Fruit fly (Drosophila melanogaster) whole organism, prepupa: ENCODE data around the gene Nuf2.
A peak's percentile ranks its signal among the peaks of the same experiment; 100 is the strongest.

Experiments used
- Blimp-1 ChIP-seq: fragments of 200-800 bp; sonication (Bioruptor generic); optimal IDR thresholded peaks from 3 replicates; lab custom pipeline; 2017; ENCODE audit warnings: missing biosample characterization, missing genetic modification characterization, mild to moderate bottlenecking, moderate library complexity, missing genetic modification reagents
- CG11762 ChIP-seq: fragments of 200-800 bp; sonication (Bioruptor generic); optimal IDR thresholded peaks from 3 replicates; lab custom pipeline; 2016; ENCODE audit warnings: missing biosample characterization, missing genetic modification characterization; ENCODE audit not compliant: insufficient read depth
- CG11902 ChIP-seq: fragments of 200-800 bp; sonication (Bioruptor generic); optimal IDR thresholded peaks from 3 replicates; lab custom pipeline; 2016; ENCODE audit warnings: missing biosample characterization, missing genetic modification characterization
- CG15336 ChIP-seq: fragments of 200-800 bp; sonication (Bioruptor generic); IDR thresholded peaks from 2 replicates; pipeline ENCODE4 v1.3.6; 2022; ENCODE audit warnings: missing biosample characterization, missing genetic modification characterization
- CG1621 ChIP-seq: fragments of 200-800 bp; sonication (Bioruptor generic); optimal IDR thresholded peaks from 3 replicates; lab custom pipeline; 2018; ENCODE audit warnings: missing biosample characterization, mild to moderate bottlenecking, missing genetic modification characterization
- CG3032 ChIP-seq: fragments of 200-800 bp; optimal IDR thresholded peaks from 2 replicates; lab custom pipeline; 2019; ENCODE audit warnings: missing biosample characterization, mild to moderate bottlenecking, missing genetic modification characterization, moderate library complexity
- CG31627 ChIP-seq: fragments of 200-800 bp; sonication (Bioruptor generic); optimal IDR thresholded peaks from 3 replicates; lab custom pipeline; 2016; ENCODE audit warnings: missing biosample characterization, missing genetic modification characterization
- CG3919 ChIP-seq: fragments of 200-800 bp; sonication (Bioruptor generic); optimal IDR thresholded peaks from 3 replicates; lab custom pipeline; 2016; ENCODE audit warnings: missing biosample characterization, missing genetic modification characterization
- CG6163 ChIP-seq: fragments of 200-800 bp; sonication (Bioruptor generic); IDR thresholded peaks from 3 replicates; pipeline ENCODE4 v1.3.6; 2022; ENCODE audit warnings: missing biosample characterization, missing genetic modification characterization
- CG6808 ChIP-seq: fragments of 200-800 bp; sonication (Bioruptor generic); optimal IDR thresholded peaks from 3 replicates; lab custom pipeline; 2017; ENCODE audit warnings: missing biosample characterization, missing genetic modification characterization, mild to moderate bottlenecking, moderate library complexity, missing genetic modification reagents
- CG6854 ChIP-seq: fragments of 200-800 bp; sonication (Bioruptor generic); optimal IDR thresholded peaks from 2 replicates; lab custom pipeline; 2017; ENCODE audit warnings: missing biosample characterization, mild to moderate bottlenecking, missing genetic modification characterization
- CG7368 ChIP-seq: fragments of 200-800 bp; sonication (Bioruptor generic); optimal IDR thresholded peaks from 3 replicates; lab custom pipeline; 2016; ENCODE audit warnings: missing biosample characterization, missing genetic modification characterization
- CG8119 ChIP-seq: fragments of 200-800 bp; sonication (Bioruptor generic); IDR thresholded peaks from 3 replicates; pipeline ENCODE4 v1.3.6; 2022; ENCODE audit warnings: missing biosample characterization, missing genetic modification characterization
- CG8319 ChIP-seq: fragments of 200-800 bp; sonication (Bioruptor generic); optimal IDR thresholded peaks from 3 replicates; lab custom pipeline; 2016; ENCODE audit warnings: missing biosample characterization, missing genetic modification characterization
- Eip75B ChIP-seq: fragments of 200-800 bp; sonication (Bioruptor generic); optimal IDR thresholded peaks from 3 replicates; lab custom pipeline; 2016; ENCODE audit warnings: missing biosample characterization, missing genetic modification characterization
- Eip78C ChIP-seq: fragments of 200-800 bp; sonication (Bioruptor generic); peaks from one replicate; lab custom pipeline; 2016; ENCODE audit warnings: missing biosample characterization, missing genetic modification characterization
- Eip93F ChIP-seq: fragments of 200-800 bp; sonication (Bioruptor generic); optimal IDR thresholded peaks from 2 replicates; lab custom pipeline; 2016; ENCODE audit warnings: missing biosample characterization, mild to moderate bottlenecking, missing genetic modification characterization
- Ets21C ChIP-seq: fragments of 200-800 bp; sonication (Bioruptor generic); optimal IDR thresholded peaks from 3 replicates; lab custom pipeline; 2016; ENCODE audit warnings: missing biosample characterization, missing genetic modification characterization
- Ets96B ChIP-seq: fragments of 200-800 bp; optimal IDR thresholded peaks from 2 replicates; lab custom pipeline; 2019; ENCODE audit warnings: missing biosample characterization, mild to moderate bottlenecking, missing genetic modification characterization, moderate library complexity
- Hr38 ChIP-seq: sonication (Bioruptor generic); optimal IDR thresholded peaks from 2 replicates; lab custom pipeline; 2016; ENCODE audit warnings: missing biosample characterization, missing genetic modification characterization
- Met ChIP-seq: fragments of 200-800 bp; sonication (Bioruptor generic); optimal IDR thresholded peaks from 3 replicates; lab custom pipeline; 2016; ENCODE audit warnings: missing biosample characterization, missing genetic modification characterization
- OdsH ChIP-seq: fragments of 200-800 bp; sonication (Bioruptor generic); optimal IDR thresholded peaks from 3 replicates; lab custom pipeline; 2016; ENCODE audit warnings: missing biosample characterization, missing genetic modification characterization
- Sox102F ChIP-seq: fragments of 200-800 bp; sonication (Bioruptor generic); optimal IDR thresholded peaks from 2 replicates; lab custom pipeline; 2016; ENCODE audit warnings: missing biosample characterization, mild to moderate bottlenecking, missing genetic modification characterization
- Sox14 ChIP-seq: fragments of 200-800 bp; sonication (Bioruptor generic); optimal IDR thresholded peaks from 3 replicates; lab custom pipeline; 2016; ENCODE audit warnings: missing biosample characterization, missing genetic modification characterization
- cyc ChIP-seq: fragments of 200-800 bp; sonication (Bioruptor generic); optimal IDR thresholded peaks from 3 replicates; lab custom pipeline; 2016; ENCODE audit warnings: missing biosample characterization, missing genetic modification characterization
- dac ChIP-seq: fragments of 200-800 bp; sonication (Bioruptor generic); optimal IDR thresholded peaks from 2 replicates; lab custom pipeline; 2017; ENCODE audit warnings: missing biosample characterization, mild to moderate bottlenecking, missing genetic modification characterization
- esn ChIP-seq: fragments of 200-800 bp; sonication (Bioruptor generic); optimal IDR thresholded peaks from 2 replicates; lab custom pipeline; 2016; ENCODE audit warnings: missing biosample characterization, mild to moderate bottlenecking, missing genetic modification characterization, moderate library complexity
- fd85E ChIP-seq: fragments of 200-800 bp; sonication (Bioruptor generic); optimal IDR thresholded peaks from 3 replicates; lab custom pipeline; 2016; ENCODE audit warnings: missing biosample characterization, missing genetic modification characterization
- fkh ChIP-seq: fragments of 200-800 bp; sonication (Bioruptor generic); optimal IDR thresholded peaks from 3 replicates; lab custom pipeline; 2017; ENCODE audit warnings: missing biosample characterization, mild to moderate bottlenecking, missing genetic modification characterization, moderate library complexity
- lz ChIP-seq: fragments of 200-800 bp; sonication (Bioruptor generic); optimal IDR thresholded peaks from 3 replicates; lab custom pipeline; 2016; ENCODE audit warnings: missing biosample characterization, missing genetic modification characterization
- salr ChIP-seq, 2 experiments: fragments of 200-800 bp; sonication (Bioruptor generic); optimal IDR thresholded peaks; 3 replicates each; lab custom pipeline; 2016 to 2018; ENCODE audit warnings: missing biosample characterization in 2 of 2, missing genetic modification characterization in 2 of 2, mild to moderate bottlenecking in 1 of 2
- spab ChIP-seq: fragments of 200-800 bp; sonication (Bioruptor generic); optimal IDR thresholded peaks from 2 replicates; lab custom pipeline; 2017; ENCODE audit warnings: missing biosample characterization, mild to moderate bottlenecking, missing genetic modification characterization, missing genetic modification reagents
- topi ChIP-seq: fragments of 200-800 bp; sonication (Bioruptor generic); optimal IDR thresholded peaks from 3 replicates; lab custom pipeline; 2016; ENCODE audit warnings: missing biosample characterization, missing genetic modification characterization
- vri ChIP-seq: fragments of 200-800 bp; sonication (Bioruptor generic); optimal IDR thresholded peaks from 3 replicates; lab custom pipeline; 2016; ENCODE audit warnings: missing biosample characterization, mild to moderate bottlenecking, missing genetic modification characterization

The Nuf2 gene

dm6 chr2L:7063721-7064179 lies 1.9 kb downstream of the Nuf2 start, which contains the start of gene Sem1:
Sem1 (plus strand) TSS chr2L:7063986.
- no peak for TF ChIP-seq Ets21C (GFP tag; lab: Kevin White, UChicago)
- TF ChIP-seq topi, result peak; percentile 24
- TF ChIP-seq Met (GFP tag; lab: Kevin White, UChicago), result no peak
- TF ChIP-seq CG6808 (GFP tag; lab: Kevin White, UChicago), result peak; percentile 85
- no peak for TF ChIP-seq CG8319 (GFP tag; lab: Kevin White, UChicago)
- TF ChIP-seq esn (GFP tag; lab: Kevin White, UChicago), result peak; percentile 12

dm6 chr2L:7060751-7061150 lies 4.9 kb downstream of the Nuf2 start, which contains the start of gene Mst27D:
Mst27D (minus strand) TSS chr2L:7060851.
- no peak for TF ChIP-seq CG11902 (GFP tag; lab: Kevin White, UChicago)
- TF ChIP-seq Eip93F (GFP tag; lab: Kevin White, UChicago), result no peak
- TF ChIP-seq CG31627 (GFP tag; lab: Kevin White, UChicago), result no peak
- no peak for TF ChIP-seq CG1621 (tag; lab: Kevin White, UChicago)
- no peak for TF ChIP-seq dac (GFP tag; lab: Kevin White, UChicago)
- no peak for TF ChIP-seq CG11762 (GFP tag; lab: Kevin White, UChicago)
- TF ChIP-seq topi, result no peak
- no peak for TF ChIP-seq OdsH (GFP tag; lab: Kevin White, UChicago)
- TF ChIP-seq CG3032 (tag; lab: Kevin White, UChicago), result no peak
- no peak for TF ChIP-seq fkh (GFP tag; lab: Kevin White, UChicago)
- TF ChIP-seq CG7368 (GFP tag; lab: Kevin White, UChicago), result no peak
- TF ChIP-seq Ets96B (tag; lab: Kevin White, UChicago), result no peak
- TF ChIP-seq spab, result no peak
- no peak for TF ChIP-seq Sox102F (GFP tag; lab: Kevin White, UChicago)
- no peak for TF ChIP-seq salr (GFP tag; optimal IDR thresholded peaks at IDR 0.05; lab: Kevin White, UChicago)
- TF ChIP-seq CG6854, result no peak
- TF ChIP-seq Sox14 (GFP tag; lab: Kevin White, UChicago), result no peak
- no peak for TF ChIP-seq Hr38 (GFP tag; lab: Kevin White, UChicago)

- TF ChIP-seq CG3032 (tag; lab: Kevin White, UChicago) (peak; percentile 30), CG3919 (no peak), Sox14 (GFP tag; lab: Kevin White, UChicago) (peak; percentile 46), CG7368 (GFP tag; lab: Kevin White, UChicago) (no peak), vri (peak; percentile 99), Eip78C (GFP tag; lab: Kevin White, UChicago) (peak; percentile 76), OdsH (GFP tag; lab: Kevin White, UChicago) (no peak), Eip75B (GFP tag; lab: Kevin White, UChicago) (peak; percentile 24), lz (peak; percentile 28), topi (peak; percentile 49), CG6163 (no peak; the same call in 2 of the 3 replicates), CG8319 (GFP tag; lab: Kevin White, UChicago) (no peak), cyc (GFP tag; lab: Kevin White, UChicago) (peak; percentile 23), CG8119 (GFP tag; lab: Robert Waterston, UW) (peak; percentile 63; the same call in 2 of the 3 replicates), fd85E (no peak), Blimp-1 (GFP tag; lab: Kevin White, UChicago) (peak; percentile 77), Met (GFP tag; lab: Kevin White, UChicago) (no peak), esn (GFP tag; lab: Kevin White, UChicago) (peak; percentile 48), CG15336 (GFP tag; lab: Robert Waterston, UW) (0 out of 2 replicates have a peak, but pooled peaks have one; percentile 10), salr (GFP tag; optimal IDR thresholded peaks at IDR 0.05; lab: Kevin White, UChicago) (no peak), Eip93F (GFP tag; lab: Kevin White, UChicago) (peak; percentile 63), CG31627 (GFP tag; lab: Kevin White, UChicago) (peak; percentile 7)
- TF ChIP-seq, all 60 proteins: peak for 14
These were observed 9.3 kb downstream of the Nuf2 start, which contains the start of gene Mnn1 for dm6 chr2L:7056189-7056926. Mnn1 (plus strand) TSS chr2L:7056301.
